Fruit fly (Drosophila melanogaster): ENCODE results near the gene CG10559.
A peak's percentile ranks its signal among the peaks of the same experiment; 100 is the strongest.

Gene CG10559

dm6 chr3R:25273537-25273936, 42.4 kb downstream of the CG10559 start, which contains the start of gene CG11878:
CG11878 (plus strand) TSS chr3R:25273837.
- TF ChIP-seq CG14655 (GFP tag; optimal IDR thresholded peaks at IDR 0.05), result no peak
- TF ChIP-seq fd96Ca (GFP tag; IDR thresholded peaks at IDR 0.05), result no peak
- no peak for TF ChIP-seq Ets98B (GFP tag; IDR thresholded peaks at IDR 0.05)
- TF ChIP-seq Pif1B (GFP tag; optimal IDR thresholded peaks at IDR 0.05), result no peak
- no peak for TF ChIP-seq rn (GFP tag; IDR thresholded peaks at IDR 0.05)
- no peak for TF ChIP-seq CG15710 (tag; optimal IDR thresholded peaks at IDR 0.05)
- no peak for TF ChIP-seq Pif1A (GFP tag; optimal IDR thresholded peaks at IDR 0.05)
- TF ChIP-seq CG8301 (tag; optimal IDR thresholded peaks at IDR 0.05), result no peak
- TF ChIP-seq CG10348 (GFP tag; IDR thresholded peaks at IDR 0.05), result no peak
- TF ChIP-seq D1 (tag; optimal IDR thresholded peaks at IDR 0.05), result no peak
- no peak for TF ChIP-seq Snoo (tag; optimal IDR thresholded peaks at IDR 0.05)

- TF ChIP-seq CG32121 (GFP tag; IDR thresholded peaks at IDR 0.05) (no peak), CG8301 (tag; optimal IDR thresholded peaks at IDR 0.05) (no peak), Pif1B (GFP tag; optimal IDR thresholded peaks at IDR 0.05) (no peak), CG8159 (tag; optimal IDR thresholded peaks at IDR 0.05) (no peak), Pif1A (GFP tag; optimal IDR thresholded peaks at IDR 0.05) (no peak), Snoo (tag; optimal IDR thresholded peaks at IDR 0.05) (no peak), CG4496 (GFP tag; IDR thresholded peaks at IDR 0.05) (no peak), gl (tag; optimal IDR thresholded peaks at IDR 0.05) (no peak)
Measured at dm6 chr3R:25269909-25270308, 46.0 kb downstream of the CG10559 start, which contains the start of the genes CG11889 and CG11891. CG11889 (plus strand) TSS chr3R:25270209. CG11891 (plus strand) TSS chr3R:25270209.

dm6 chr3R:25266751-25267150, 49.2 kb downstream of the CG10559 start:
- TF ChIP-seq CG9948 (tag; optimal IDR thresholded peaks at IDR 0.05) (no peak), Ets98B (GFP tag; IDR thresholded peaks at IDR 0.05) (no peak), CG13204 (GFP tag; optimal IDR thresholded peaks at IDR 0.05) (no peak), D1 (tag; optimal IDR thresholded peaks at IDR 0.05) (no peak), EcR (GFP tag; optimal IDR thresholded peaks at IDR 0.05) (no peak), gl (tag; optimal IDR thresholded peaks at IDR 0.05) (no peak), fd96Ca (GFP tag; IDR thresholded peaks at IDR 0.05) (no peak), CG15710 (tag; optimal IDR thresholded peaks at IDR 0.05) (no peak), CG10348 (GFP tag; IDR thresholded peaks at IDR 0.05) (no peak), CG12605 (GFP tag; IDR thresholded peaks at IDR 0.05) (no peak), Pif1A (GFP tag; optimal IDR thresholded peaks at IDR 0.05) (no peak), CG14655 (GFP tag; optimal IDR thresholded peaks at IDR 0.05) (no peak), Snoo (tag; optimal IDR thresholded peaks at IDR 0.05) (no peak), Pif1B (GFP tag; optimal IDR thresholded peaks at IDR 0.05) (no peak), CG34367 (tag; optimal IDR thresholded peaks at IDR 0.05) (no peak), CG17806 (tag; optimal IDR thresholded peaks at IDR 0.05) (no peak)

dm6 chr3R:25265589-25266201, 50.2 kb downstream of the CG10559 start, which contains the start of the genes GlnRS and RIOK2:
GlnRS (minus strand) TSS chr3R:25265721.
RIOK2 (plus strand) TSS chr3R:25265844.
- TF ChIP-seq CG14655 (GFP tag; optimal IDR thresholded peaks at IDR 0.05) (no peak), CG9948 (tag; optimal IDR thresholded peaks at IDR 0.05) (no peak), Snoo (tag; optimal IDR thresholded peaks at IDR 0.05) (no peak), CG34367 (tag; optimal IDR thresholded peaks at IDR 0.05) (no peak), CG12605 (GFP tag; IDR thresholded peaks at IDR 0.05) (peak; percentile 51; the same call in 1 of the 2 replicates)

All from whole organism, pupa.